Fruit fly (Drosophila melanogaster): Measurements from ENCODE around the gene Polr1E.

The Polr1E gene

DNA sequence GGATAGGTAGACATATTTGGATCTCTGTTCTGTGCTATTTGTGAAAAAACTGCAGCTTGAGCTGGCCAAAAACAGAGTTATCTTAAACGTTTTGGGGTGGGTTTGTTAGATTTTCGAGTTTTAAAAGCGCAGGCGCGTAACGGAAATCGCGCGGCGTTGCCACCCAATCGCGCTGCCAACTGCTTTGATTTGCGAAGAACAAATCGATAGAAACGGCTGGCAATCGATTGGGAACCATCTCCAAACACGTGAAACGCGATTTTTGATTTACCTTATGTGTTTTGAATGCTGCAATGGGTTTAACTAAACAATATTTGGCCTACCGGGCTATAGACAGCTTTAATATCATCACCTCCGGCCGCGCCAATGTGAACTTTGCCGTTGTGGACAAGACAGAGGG, 18.1 kb downstream of the Polr1E start, which contains the start of the genes CG14312 and CG8064 (continued):
- TF ChIP-seq seq (GFP tag; IDR thresholded peaks at IDR 0.05) (peak; percentile 44; the same call in 1 of the 2 replicates), Bdp1 (GFP tag; optimal IDR thresholded peaks at IDR 0.05) (no peak), Sry-δ (GFP tag; optimal IDR thresholded peaks at IDR 0.05) (peak; percentile 94), zfh1 (GFP tag; IDR thresholded peaks at IDR 0.05) (0 out of 3 replicates have a peak, but pooled peaks have one; percentile 15), CG3847 (GFP tag; IDR thresholded peaks at IDR 0.05) (peak; percentile 76), CHES-1-like (GFP tag; optimal IDR thresholded peaks at IDR 0.05) (peak; percentile 29), Nf-YB (GFP tag; optimal IDR thresholded peaks at IDR 0.05) (peak; percentile 2), ewg (GFP tag; optimal IDR thresholded peaks at IDR 0.05) (peak; percentile 100), CG10209 (GFP tag; optimal IDR thresholded peaks at IDR 0.05) (no peak), sc (optimal IDR thresholded peaks at IDR 0.05) (no peak), sc (GFP tag; optimal IDR thresholded peaks at IDR 0.05) (no peak)

- TF ChIP-seq CG18476 (GFP tag; optimal IDR thresholded peaks at IDR 0.05) = no peak
- TF ChIP-seq CG32532 (GFP tag; IDR thresholded peaks at IDR 0.05) = no peak
- no peak for TF ChIP-seq slbo (GFP tag; IDR thresholded peaks at IDR 0.05)
- no peak for TF ChIP-seq ATbp (GFP tag; optimal IDR thresholded peaks at IDR 0.05)
- TF ChIP-seq gcm2 (GFP tag; optimal IDR thresholded peaks at IDR 0.05) = no peak
- TF ChIP-seq CG10543 (GFP tag; optimal IDR thresholded peaks at IDR 0.05) = no peak
- no peak for TF ChIP-seq CG9437 (GFP tag; optimal IDR thresholded peaks at IDR 0.05)
- 0 out of 4 replicates have a peak, but pooled peaks have one; percentile 11 for TF ChIP-seq chinmo (GFP tag; IDR thresholded peaks at IDR 0.05; ENCODE audit: partially characterized antibody)
- no peak for TF ChIP-seq z (GFP tag; IDR thresholded peaks at IDR 0.05)
- TF ChIP-seq CG7928 (GFP tag; optimal IDR thresholded peaks at IDR 0.05) = no peak
- TF ChIP-seq Nf-YB (GFP tag; optimal IDR thresholded peaks at IDR 0.05) = no peak
- TF ChIP-seq grn (GFP tag; optimal IDR thresholded peaks at IDR 0.05) = peak; percentile 64
- TF ChIP-seq exex (tag; optimal IDR thresholded peaks at IDR 0.05) = peak; percentile 66
- no peak for TF ChIP-seq CG3847 (GFP tag; IDR thresholded peaks at IDR 0.05)
- TF ChIP-seq CG15479 (GFP tag; optimal IDR thresholded peaks at IDR 0.05) = peak; percentile 99
- TF ChIP-seq mirr (GFP tag; optimal IDR thresholded peaks at IDR 0.05) = peak; percentile 26
- no peak for TF ChIP-seq ci (GFP tag; IDR thresholded peaks at IDR 0.05)
- TF ChIP-seq nau (GFP tag; optimal IDR thresholded peaks at IDR 0.05) = no peak
- no peak for TF ChIP-seq CG11085 (GFP tag; IDR thresholded peaks at IDR 0.05)
- no peak for TF ChIP-seq CG6254 (GFP tag; optimal IDR thresholded peaks at IDR 0.05)
- no peak for TF ChIP-seq Gug (GFP tag; IDR thresholded peaks at IDR 0.05)
- no peak for TF ChIP-seq CG7556 (GFP tag; optimal IDR thresholded peaks at IDR 0.05)
- no peak for TF ChIP-seq zf30C (GFP tag; optimal IDR thresholded peaks at IDR 0.05)
- TF ChIP-seq sug (tag; optimal IDR thresholded peaks at IDR 0.05) = peak; percentile 72
- no peak for TF ChIP-seq Oli (tag; optimal IDR thresholded peaks at IDR 0.05)
- no peak for TF ChIP-seq CG32767 (GFP tag; IDR thresholded peaks at IDR 0.05)
- no peak for TF ChIP-seq CG16813 (GFP tag; IDR thresholded peaks at IDR 0.05; ENCODE audit: partially characterized antibody)
- TF ChIP-seq MTF-1 (GFP tag; optimal IDR thresholded peaks at IDR 0.05; ENCODE audit: borderline replicate concordance) = no peak
- no peak for TF ChIP-seq Atf6 (GFP tag; IDR thresholded peaks at IDR 0.05)
- peak; percentile 71 for TF ChIP-seq cwo (GFP tag; optimal IDR thresholded peaks at IDR 0.05)
- TF ChIP-seq salm (tag; optimal IDR thresholded peaks at IDR 0.05) = no peak
- no peak for TF ChIP-seq CG13424 (tag; optimal IDR thresholded peaks at IDR 0.05)
- TF ChIP-seq unc-4 (GFP tag; IDR thresholded peaks at IDR 0.05; ENCODE audit: partially characterized antibody) = no peak
- TF ChIP-seq mam (GFP tag; optimal IDR thresholded peaks at IDR 0.05) = no peak
- peak in 1 of 2 experiments; percentile 14 for TF ChIP-seq Pdp1 (GFP tag; optimal IDR thresholded peaks at IDR 0.05)
- TF ChIP-seq knrl (GFP tag; IDR thresholded peaks at IDR 0.05; ENCODE audit: partially characterized antibody) = no peak
- no peak for TF ChIP-seq Hand (GFP tag; optimal IDR thresholded peaks at IDR 0.05)
- no peak for TF ChIP-seq CG4424 (GFP tag; optimal IDR thresholded peaks at IDR 0.05)
Measured at dm6 chr3R:18280866-18281473, 20.6 kb downstream of the Polr1E start.
